Worm (Caenorhabditis elegans) whole organism, early embryonic: ENCODE results near the gene F53F8.7.
A peak's percentile ranks its signal among the peaks of the same experiment; 100 is the strongest.

ENCODE experiments used
- B0310.2 ChIP-seq: sonication (generic microtip); optimal IDR thresholded peaks from 2 replicates; lab custom pipeline; 2016; ENCODE audit warnings: mild to moderate bottlenecking, missing genetic modification characterization, missing compliant biosample characterization
- F13C5.2 ChIP-seq: sonication (generic microtip); optimal IDR thresholded peaks from 2 replicates; lab custom pipeline; 2017; ENCODE audit warnings: mild to moderate bottlenecking, missing genetic modification characterization, inconsistent platforms, missing compliant biosample characterization
- aly-1 ChIP-seq: sonication (generic microtip); optimal IDR thresholded peaks from 2 replicates; lab custom pipeline; 2016; ENCODE audit warnings: missing genetic modification characterization, missing compliant biosample characterization
- ama-1 ChIP-seq: fragments of 150-350 bp; optimal IDR thresholded peaks from 2 replicates; lab custom pipeline; 2014
- ceh-13 ChIP-seq: fragments of 200-800 bp; sonication (Bioruptor generic); optimal IDR thresholded peaks from 2 replicates; lab custom pipeline; 2018; ENCODE audit warnings: mild to moderate bottlenecking, missing genetic modification characterization, missing compliant biosample characterization
- ceh-36 ChIP-seq: sonication (generic microtip); optimal IDR thresholded peaks from 2 replicates; lab custom pipeline; 2016; ENCODE audit warnings: missing genetic modification characterization, inconsistent platforms, missing compliant biosample characterization
- ets-7 ChIP-seq: sonication (generic microtip); optimal IDR thresholded peaks from 2 replicates; lab custom pipeline; 2016; ENCODE audit warnings: missing genotype, missing genetic modification characterization, missing compliant biosample characterization
- flt-1 ChIP-seq: fragments of 200-800 bp; sonication (Bioruptor generic); IDR thresholded peaks from 2 replicates; pipeline ENCODE4 v1.3.6; 2022; ENCODE audit warnings: missing genetic modification characterization, missing compliant biosample characterization
- hmbx-1 ChIP-seq: sonication (generic microtip); optimal IDR thresholded peaks from 2 replicates; lab custom pipeline; 2016; ENCODE audit warnings: mild to moderate bottlenecking, missing genetic modification characterization, missing compliant biosample characterization
- hmg-4 ChIP-seq: fragments of 200-800 bp; sonication (Bioruptor generic); optimal IDR thresholded peaks from 2 replicates; lab custom pipeline; 2018; ENCODE audit warnings: mild to moderate bottlenecking, missing genetic modification characterization, missing compliant biosample characterization
- hnd-1 ChIP-seq: sonication (generic microtip); optimal IDR thresholded peaks from 2 replicates; lab custom pipeline; 2016; ENCODE audit warnings: missing genetic modification characterization, missing compliant biosample characterization
- pes-1 ChIP-seq: fragments of 200-800 bp; sonication (Bioruptor generic); IDR thresholded peaks from 2 replicates; pipeline ENCODE4 v1.3.6; 2022; ENCODE audit warnings: missing genetic modification reagents, missing genetic modification characterization, missing compliant biosample characterization
- scrt-1 ChIP-seq: fragments of 200-800 bp; sonication (Bioruptor generic); IDR thresholded peaks from 2 replicates; pipeline ENCODE4 v1.3.6; 2022; ENCODE audit warnings: missing genetic modification characterization, missing compliant biosample characterization
- sea-1 ChIP-seq: fragments of 200-800 bp; sonication (Bioruptor generic); conservative IDR thresholded peaks from 2 replicates; pipeline ENCODE4 v1.3.6; 2022; ENCODE audit warnings: missing genetic modification characterization, missing compliant biosample characterization
- tbx-11 ChIP-seq: fragments of 200-800 bp; sonication (Bioruptor generic); IDR thresholded peaks from 2 replicates; pipeline ENCODE4 v1.3.6; 2022; ENCODE audit warnings: missing genetic modification characterization, missing compliant biosample characterization
- tbx-37 ChIP-seq: fragments of 200-800 bp; sonication (Bioruptor generic); conservative IDR thresholded peaks from 2 replicates; pipeline ENCODE4 v1.3.6; 2022; ENCODE audit warnings: missing genetic modification reagents, missing genetic modification characterization, missing compliant biosample characterization
- tra-4 ChIP-seq: sonication (generic microtip); optimal IDR thresholded peaks from 2 replicates; lab custom pipeline; 2017; ENCODE audit warnings: missing genetic modification characterization, missing compliant biosample characterization

F53F8.7 gene

DNA sequence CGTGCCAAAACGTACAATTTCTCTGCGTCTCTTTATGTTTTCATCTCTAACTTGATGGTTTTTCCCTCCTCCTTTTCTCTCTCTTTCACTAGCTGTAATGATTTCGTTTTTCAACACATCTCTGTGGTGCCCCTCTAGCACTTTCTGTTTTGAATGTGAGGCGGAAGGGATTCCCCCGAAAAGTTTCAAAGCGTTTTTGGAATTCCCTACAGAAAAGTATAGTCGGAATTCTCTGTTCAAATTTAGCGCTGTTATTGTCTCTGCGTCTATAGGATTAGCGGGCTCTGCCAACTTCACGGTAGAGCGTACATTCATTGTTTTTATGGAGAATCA lies 14.8 kb upstream of the F53F8.7 start:
- TF ChIP-seq scrt-1 (no peak), hmbx-1 (no peak), F13C5.2 (tag; lab: Kevin White, UChicago) (no peak), tra-4 (no peak), sea-1 (GFP tag; lab: Robert Waterston, UW) (no peak), tbx-11 (GFP tag; lab: Robert Waterston, UW) (no peak), hnd-1 (tag; lab: Kevin White, UChicago) (no peak), ets-7 (no peak)

DNA sequence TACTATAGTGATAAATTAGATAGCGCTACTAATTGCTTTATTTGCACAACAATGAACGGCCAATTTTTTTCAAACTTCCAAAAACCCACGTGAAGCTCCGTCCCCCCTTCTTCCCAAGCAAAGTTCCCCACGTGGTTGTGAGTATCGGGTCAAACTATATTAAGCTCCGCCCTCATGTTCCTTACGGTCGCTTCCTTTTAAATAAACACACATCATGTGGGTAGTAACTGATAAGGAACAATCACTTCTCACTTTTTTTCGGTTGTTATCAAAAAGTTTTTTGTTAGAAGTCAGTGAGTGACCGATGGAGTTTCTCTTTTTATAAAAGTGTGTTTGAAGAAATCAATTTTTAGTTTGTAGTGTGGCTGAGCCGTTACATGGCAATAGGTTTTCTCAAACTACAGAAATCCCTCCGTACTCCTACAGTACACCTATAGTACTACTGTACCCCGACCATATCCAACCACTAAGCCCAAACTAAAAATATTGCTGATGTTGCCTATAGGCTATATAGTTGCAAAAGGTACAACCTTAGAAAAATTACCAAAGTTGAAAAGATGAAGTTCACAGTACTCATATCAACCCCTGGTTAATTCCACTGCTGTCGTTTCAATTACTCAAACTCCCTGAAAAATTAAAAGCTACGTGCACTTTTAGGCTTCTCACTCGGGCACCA lies 14.3 kb upstream of the F53F8.7 start:
- TF ChIP-seq tbx-11 (GFP tag; lab: Robert Waterston, UW): no peak
- no peak for TF ChIP-seq ceh-36 (tag; lab: Kevin White, UChicago)
- TF ChIP-seq flt-1 (GFP tag; lab: Robert Waterston, UW): no peak
- TF ChIP-seq ets-7: no peak
- TF ChIP-seq aly-1: no peak
- no peak for TF ChIP-seq hmbx-1
- TF ChIP-seq hnd-1 (tag; lab: Kevin White, UChicago): no peak
- TF ChIP-seq ceh-13 (GFP tag; lab: Kevin White, UChicago): no peak
- no peak for TF ChIP-seq sea-1 (GFP tag; lab: Robert Waterston, UW)
- no peak for TF ChIP-seq scrt-1
- TF ChIP-seq tbx-37 (GFP tag; lab: Robert Waterston, UW): no peak
- TF ChIP-seq ama-1 (lab: Kevin White, UChicago): no peak
- TF ChIP-seq tra-4: no peak
- no peak for TF ChIP-seq pes-1

ce11 chrV:20711733-20712132 lies 13.6 kb upstream of the F53F8.7 start:
- TF ChIP-seq ets-7 (no peak), ceh-36 (tag; lab: Kevin White, UChicago) (no peak), tra-4 (no peak)

DNA sequence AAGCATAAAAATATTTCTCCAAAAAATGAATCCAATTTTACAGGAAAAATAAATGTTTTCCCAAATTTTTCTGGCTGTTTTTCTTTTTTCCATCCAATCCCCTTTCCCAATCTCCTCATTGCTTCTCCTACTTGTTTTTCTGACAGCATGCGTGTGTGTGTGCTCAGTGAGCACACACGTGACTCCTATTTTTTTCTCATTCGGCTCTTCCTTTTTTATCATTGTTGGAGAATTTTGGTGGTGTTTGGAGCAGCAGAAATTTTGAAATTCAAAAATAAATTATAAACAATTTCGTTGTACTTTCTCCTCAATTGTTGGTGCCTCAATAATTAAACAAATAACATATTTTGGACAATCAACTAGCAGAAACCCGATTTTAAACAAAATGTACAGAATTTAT lies 12.5 kb upstream of the F53F8.7 start:
- TF ChIP-seq ama-1 (lab: Kevin White, UChicago): no peak
- no peak for TF ChIP-seq ets-7
- no peak for TF ChIP-seq tbx-11 (GFP tag; lab: Robert Waterston, UW)
- TF ChIP-seq tbx-37 (GFP tag; lab: Robert Waterston, UW): no peak
- TF ChIP-seq hmbx-1: no peak
- no peak for TF ChIP-seq hmg-4
- TF ChIP-seq tra-4: no peak
- no peak for TF ChIP-seq B0310.2

- TF ChIP-seq tra-4: no peak
- TF ChIP-seq scrt-1: no peak
- TF ChIP-seq B0310.2: no peak
- no peak for TF ChIP-seq F13C5.2 (tag; lab: Kevin White, UChicago)
- no peak for TF ChIP-seq flt-1 (GFP tag; lab: Robert Waterston, UW)
- TF ChIP-seq sea-1 (GFP tag; lab: Robert Waterston, UW): no peak
- TF ChIP-seq hmg-4: no peak
Observed at ce11 chrV:20710156-20710555, 12.0 kb upstream of the F53F8.7 start.

ce11 chrV:20705125-20705524 lies 7.0 kb upstream of the F53F8.7 start:
- 0 out of 2 replicates have a peak, but pooled peaks have one; percentile 21 for TF ChIP-seq scrt-1
- TF ChIP-seq pes-1: peak; percentile 42; the same call in 1 of the 2 replicates

DNA sequence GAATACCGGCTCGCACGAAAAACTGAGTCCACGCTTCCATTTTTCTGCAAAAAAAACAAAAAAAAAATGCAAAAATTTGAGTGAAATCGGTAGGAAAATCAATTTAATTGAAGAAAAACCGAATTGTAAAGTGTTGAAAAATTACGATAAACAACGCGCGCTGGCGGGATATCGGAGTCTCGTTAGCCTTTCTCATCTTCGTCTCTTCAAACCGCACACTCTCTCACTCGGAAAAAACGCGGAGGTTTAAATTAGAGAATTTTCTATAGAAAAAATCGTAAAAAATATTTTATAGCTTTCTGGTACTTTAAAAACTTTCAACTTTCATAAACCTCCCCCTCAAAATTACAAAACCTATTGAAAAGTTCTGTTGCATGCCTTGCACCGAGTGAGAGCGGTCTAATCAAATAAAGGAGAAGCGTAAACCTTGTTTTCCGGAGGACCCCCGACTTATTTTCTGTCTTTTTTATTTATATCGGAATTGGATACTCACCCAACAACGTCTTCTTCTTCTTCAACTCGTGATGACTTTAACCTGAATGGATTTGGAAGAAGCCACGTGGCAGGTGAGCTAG lies 5.9 kb upstream of the F53F8.7 start, which contains the start of the genes F53F8.5 and F53F8.6:
Gene F53F8.5 (minus strand): TSS at position 52 of the 575 bp plus-strand sequence.
Gene F53F8.6 (plus strand): TSS at position 230 of the 575 bp plus-strand sequence.
- TF ChIP-seq tbx-37 (GFP tag; lab: Robert Waterston, UW) (0 out of 2 replicates have a peak, but pooled peaks have one; percentile 20), tbx-11 (GFP tag; lab: Robert Waterston, UW) (no peak), scrt-1 (no peak), B0310.2 (no peak), sea-1 (GFP tag; lab: Robert Waterston, UW) (no peak), ama-1 (lab: Kevin White, UChicago) (no peak), hnd-1 (tag; lab: Kevin White, UChicago) (no peak)

ce11 chrV:20693968-20694367 lies 4.2 kb downstream of the F53F8.7 start:
- TF ChIP-seq F13C5.2 (tag; lab: Kevin White, UChicago) (peak; percentile 74), aly-1 (peak; percentile 59), sea-1 (GFP tag; lab: Robert Waterston, UW) (peak; percentile 74; the same call in 1 of the 2 replicates), ceh-36 (tag; lab: Kevin White, UChicago) (peak; percentile 52), flt-1 (GFP tag; lab: Robert Waterston, UW) (peak; percentile 66), ets-7 (no peak), hmg-4 (peak; percentile 79), B0310.2 (peak; percentile 12), tbx-37 (GFP tag; lab: Robert Waterston, UW) (peak; percentile 66), tbx-11 (GFP tag; lab: Robert Waterston, UW) (peak; percentile 78), hmbx-1 (peak; percentile 42), tra-4 (peak; percentile 35), scrt-1 (peak; percentile 83; the same call in 1 of the 2 replicates), pes-1 (peak; percentile 84), ceh-13 (GFP tag; lab: Kevin White, UChicago) (peak; percentile 54), ama-1 (lab: Kevin White, UChicago) (no peak), hnd-1 (tag; lab: Kevin White, UChicago) (peak; percentile 49)
